Worm (Caenorhabditis elegans) whole organism, early embryonic: ENCODE measurements around the gene T23F4.2.

Experiments used
- B0310.2 ChIP-seq: sonication (generic microtip); optimal IDR thresholded peaks from 2 replicates; lab custom pipeline; 2016; ENCODE audit warnings: mild to moderate bottlenecking, missing genetic modification characterization, missing compliant biosample characterization
- F13C5.2 ChIP-seq: sonication (generic microtip); optimal IDR thresholded peaks from 2 replicates; lab custom pipeline; 2017; ENCODE audit warnings: mild to moderate bottlenecking, missing genetic modification characterization, inconsistent platforms, missing compliant biosample characterization
- aly-1 ChIP-seq: sonication (generic microtip); optimal IDR thresholded peaks from 2 replicates; lab custom pipeline; 2016; ENCODE audit warnings: missing genetic modification characterization, missing compliant biosample characterization
- ama-1 ChIP-seq: fragments of 150-350 bp; optimal IDR thresholded peaks from 2 replicates; lab custom pipeline; 2014
- ceh-13 ChIP-seq: fragments of 200-800 bp; sonication (Bioruptor generic); optimal IDR thresholded peaks from 2 replicates; lab custom pipeline; 2018; ENCODE audit warnings: mild to moderate bottlenecking, missing genetic modification characterization, missing compliant biosample characterization
- ceh-36 ChIP-seq: sonication (generic microtip); optimal IDR thresholded peaks from 2 replicates; lab custom pipeline; 2016; ENCODE audit warnings: missing genetic modification characterization, inconsistent platforms, missing compliant biosample characterization
- ets-7 ChIP-seq: sonication (generic microtip); optimal IDR thresholded peaks from 2 replicates; lab custom pipeline; 2016; ENCODE audit warnings: missing genotype, missing genetic modification characterization, missing compliant biosample characterization
- flt-1 ChIP-seq: fragments of 200-800 bp; sonication (Bioruptor generic); IDR thresholded peaks from 2 replicates; pipeline ENCODE4 v1.3.6; 2022; ENCODE audit warnings: missing genetic modification characterization, missing compliant biosample characterization
- hmbx-1 ChIP-seq: sonication (generic microtip); optimal IDR thresholded peaks from 2 replicates; lab custom pipeline; 2016; ENCODE audit warnings: mild to moderate bottlenecking, missing genetic modification characterization, missing compliant biosample characterization
- hmg-4 ChIP-seq: fragments of 200-800 bp; sonication (Bioruptor generic); optimal IDR thresholded peaks from 2 replicates; lab custom pipeline; 2018; ENCODE audit warnings: mild to moderate bottlenecking, missing genetic modification characterization, missing compliant biosample characterization
- hnd-1 ChIP-seq: sonication (generic microtip); optimal IDR thresholded peaks from 2 replicates; lab custom pipeline; 2016; ENCODE audit warnings: missing genetic modification characterization, missing compliant biosample characterization
- pes-1 ChIP-seq: fragments of 200-800 bp; sonication (Bioruptor generic); IDR thresholded peaks from 2 replicates; pipeline ENCODE4 v1.3.6; 2022; ENCODE audit warnings: missing genetic modification reagents, missing genetic modification characterization, missing compliant biosample characterization
- scrt-1 ChIP-seq: fragments of 200-800 bp; sonication (Bioruptor generic); IDR thresholded peaks from 2 replicates; pipeline ENCODE4 v1.3.6; 2022; ENCODE audit warnings: missing genetic modification characterization, missing compliant biosample characterization
- sea-1 ChIP-seq: fragments of 200-800 bp; sonication (Bioruptor generic); conservative IDR thresholded peaks from 2 replicates; pipeline ENCODE4 v1.3.6; 2022; ENCODE audit warnings: missing genetic modification characterization, missing compliant biosample characterization
- tbx-11 ChIP-seq: fragments of 200-800 bp; sonication (Bioruptor generic); IDR thresholded peaks from 2 replicates; pipeline ENCODE4 v1.3.6; 2022; ENCODE audit warnings: missing genetic modification characterization, missing compliant biosample characterization
- tbx-37 ChIP-seq: fragments of 200-800 bp; sonication (Bioruptor generic); conservative IDR thresholded peaks from 2 replicates; pipeline ENCODE4 v1.3.6; 2022; ENCODE audit warnings: missing genetic modification reagents, missing genetic modification characterization, missing compliant biosample characterization
- tra-4 ChIP-seq: sonication (generic microtip); optimal IDR thresholded peaks from 2 replicates; lab custom pipeline; 2017; ENCODE audit warnings: missing genetic modification characterization, missing compliant biosample characterization

The T23F4.2 gene

DNA sequence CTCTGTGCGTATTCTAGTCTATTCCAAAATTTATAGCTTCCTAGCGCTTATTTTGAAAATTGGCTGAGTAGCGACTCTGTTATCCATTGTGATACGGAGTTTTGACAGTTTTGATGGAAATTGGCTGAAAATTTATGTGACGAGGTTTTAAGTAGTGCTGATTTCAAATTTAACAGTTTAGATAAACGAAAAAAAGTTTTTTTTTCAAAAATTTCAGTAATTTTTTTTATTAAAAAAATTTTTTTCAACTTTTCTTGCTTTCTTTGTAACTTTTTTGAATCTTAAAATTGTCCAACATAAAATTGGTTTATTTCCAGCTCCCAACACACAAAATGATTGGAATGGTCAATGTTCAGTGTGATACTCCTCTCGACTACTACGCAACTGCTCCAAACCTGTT lies at the start of gene T23F4.2:
Gene T23F4.2 (plus strand): TSS at position 301 of the 400 bp plus-strand sequence.
- TF ChIP-seq ceh-13 (no peak), tbx-11 (GFP tag; lab: Robert Waterston, UW) (no peak), ets-7 (tag; lab: Kevin White, UChicago) (no peak)

DNA sequence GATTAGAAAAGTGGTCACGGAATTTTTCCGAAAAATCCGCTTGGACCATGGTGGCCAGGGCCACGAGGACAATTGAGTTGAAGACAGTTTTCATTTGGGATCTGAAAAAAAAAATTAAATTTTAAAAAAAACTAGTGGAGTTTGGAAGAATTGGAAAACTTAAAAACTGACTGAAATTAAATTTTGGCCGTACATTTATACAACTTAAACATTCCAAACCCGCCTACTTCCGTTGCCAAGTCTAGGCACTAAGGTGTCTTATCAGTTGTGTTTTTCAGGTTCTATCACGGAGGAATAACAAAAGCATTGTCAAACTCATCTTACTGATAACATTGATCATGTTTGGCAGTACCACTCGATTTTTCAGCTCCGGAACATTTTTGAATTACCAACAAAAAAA lies 49.2 kb upstream of the T23F4.2 start, which contains the start of gene lips-12:
Gene lips-12 (minus strand): TSS at position 101 of the 400 bp plus-strand sequence.
- TF ChIP-seq F13C5.2: no peak
- TF ChIP-seq hmbx-1 (tag; lab: Kevin White, UChicago): no peak
- TF ChIP-seq ceh-13: no peak
- TF ChIP-seq tbx-11 (GFP tag; lab: Robert Waterston, UW): no peak
- no peak for TF ChIP-seq hmg-4
- TF ChIP-seq scrt-1 (GFP tag; lab: Robert Waterston, UW): no peak
- TF ChIP-seq ceh-36 (tag; lab: Kevin White, UChicago): no peak
- TF ChIP-seq B0310.2: no peak
- no peak for TF ChIP-seq flt-1
- no peak for TF ChIP-seq hnd-1 (tag; lab: Kevin White, UChicago)
- no peak for TF ChIP-seq pes-1 (GFP tag; lab: Robert Waterston, UW)
- TF ChIP-seq tra-4 (tag; lab: Kevin White, UChicago): no peak
- no peak for TF ChIP-seq ets-7 (tag; lab: Kevin White, UChicago)

DNA sequence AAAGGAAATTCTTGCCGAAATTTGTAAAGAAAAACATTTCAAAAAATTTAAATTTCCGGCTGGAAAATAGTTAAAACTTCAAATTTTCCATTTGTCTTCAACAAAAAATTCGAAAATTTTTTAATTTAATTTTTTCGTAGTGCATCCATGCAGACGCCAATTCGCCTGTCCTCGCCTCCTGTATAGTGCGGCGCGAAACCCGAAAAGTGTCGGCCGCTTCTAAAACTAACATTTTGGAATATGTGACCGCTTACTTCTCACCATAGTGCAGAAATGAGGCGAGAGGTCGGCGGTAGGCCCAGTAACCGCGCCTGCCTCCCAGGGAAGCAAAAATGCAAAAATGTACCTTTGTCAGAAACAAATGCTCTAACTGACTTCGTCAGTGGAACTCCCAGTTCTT lies 46.9 kb upstream of the T23F4.2 start:
- TF ChIP-seq ceh-36 (tag; lab: Kevin White, UChicago) (no peak), flt-1 (no peak), aly-1 (tag; lab: Kevin White, UChicago) (no peak), F13C5.2 (no peak)

DNA sequence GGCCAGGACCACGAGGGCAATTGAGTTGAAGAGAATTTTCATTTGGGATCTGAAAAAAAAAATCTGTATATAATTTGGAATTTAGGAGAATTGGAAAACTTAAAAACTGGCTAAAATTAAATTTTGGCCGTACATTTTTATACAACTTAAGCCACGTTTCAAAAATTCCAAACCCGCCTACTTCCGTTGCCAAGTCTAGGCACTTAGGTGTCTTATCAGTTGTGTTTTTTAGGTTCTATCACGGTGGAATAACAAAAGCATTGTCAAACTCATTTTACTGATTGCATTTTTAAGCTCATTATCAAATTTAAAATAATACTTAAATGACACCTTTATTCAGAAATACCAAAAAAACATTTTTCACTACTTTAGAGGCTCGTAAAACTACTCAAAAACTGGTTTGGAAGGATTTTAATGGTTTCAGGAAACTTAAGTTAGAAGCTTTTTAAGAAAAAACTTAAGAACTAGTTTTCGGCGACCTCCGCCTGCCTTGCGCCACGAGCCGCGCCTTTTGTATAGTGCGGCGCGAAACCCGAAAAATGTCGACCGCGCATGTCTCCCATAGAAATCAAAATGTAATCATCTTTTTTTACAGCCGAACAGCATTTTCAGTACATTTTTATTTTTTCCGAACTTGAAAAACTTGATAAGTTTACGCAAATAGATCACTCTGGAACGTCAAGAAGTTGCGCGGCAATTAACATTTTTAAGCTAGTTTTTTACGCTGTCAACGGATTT lies 45.2 kb upstream of the T23F4.2 start, which contains the start of gene lips-13:
Gene lips-13 (minus strand): TSS at position 51 of the 738 bp plus-strand sequence.
- no peak for TF ChIP-seq tra-4 (tag; lab: Kevin White, UChicago)
- no peak for TF ChIP-seq tbx-11 (GFP tag; lab: Robert Waterston, UW)
- no peak for TF ChIP-seq sea-1

DNA sequence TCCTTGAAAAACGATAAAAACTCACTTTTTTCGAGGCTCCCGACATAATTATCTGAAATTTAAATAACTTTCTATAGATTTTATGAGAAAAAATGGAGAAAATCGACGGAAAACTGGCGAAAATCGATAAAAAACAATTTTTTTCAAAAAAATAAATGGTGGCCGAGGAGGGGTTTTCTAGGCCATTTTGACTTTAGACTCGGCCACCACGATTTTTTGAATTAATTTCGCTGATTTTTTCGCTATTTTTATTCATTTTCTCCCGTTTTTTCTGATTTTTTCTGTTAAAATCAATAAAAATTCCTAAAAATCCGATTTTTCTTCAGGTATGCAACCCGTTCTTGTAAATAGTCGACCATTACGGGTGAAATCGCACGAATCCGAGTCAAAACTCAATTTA lies 40.2 kb upstream of the T23F4.2 start, which contains the start of the genes sut-1 and eri-3:
Gene sut-1 (minus strand): TSS at position 58 of the 400 bp plus-strand sequence.
Gene eri-3 (plus strand): TSS at position 327 of the 400 bp plus-strand sequence.
- TF ChIP-seq tbx-37 (GFP tag; lab: Robert Waterston, UW) (no peak), hmbx-1 (tag; lab: Kevin White, UChicago) (no peak), tra-4 (tag; lab: Kevin White, UChicago) (no peak), flt-1 (no peak), sea-1 (no peak), ceh-36 (tag; lab: Kevin White, UChicago) (no peak), hmg-4 (no peak), ets-7 (tag; lab: Kevin White, UChicago) (no peak), ama-1 (lab: Kevin White, UChicago) (no peak), F13C5.2 (no peak), hnd-1 (tag; lab: Kevin White, UChicago) (no peak), scrt-1 (GFP tag; lab: Robert Waterston, UW) (no peak), tbx-11 (GFP tag; lab: Robert Waterston, UW) (no peak), pes-1 (GFP tag; lab: Robert Waterston, UW) (no peak), ceh-13 (no peak), aly-1 (tag; lab: Kevin White, UChicago) (no peak)

DNA sequence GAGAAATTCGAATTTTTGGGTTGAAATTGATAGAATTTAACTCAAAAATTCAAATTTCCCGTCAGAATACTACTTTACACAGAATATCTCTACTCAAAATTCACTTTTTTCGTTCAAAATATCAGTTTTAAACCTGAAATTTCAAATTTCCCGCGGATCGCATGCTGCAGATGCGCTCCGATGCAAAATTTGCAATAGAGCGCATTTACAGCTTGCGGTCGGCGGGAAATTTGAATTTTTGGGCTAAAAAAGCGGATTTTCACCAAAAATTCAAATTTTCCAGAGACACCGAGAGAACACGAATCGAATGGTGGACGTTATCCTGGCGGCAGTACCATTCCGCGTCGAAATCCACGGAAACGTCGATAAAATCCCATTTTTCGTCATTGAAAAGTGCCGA lies 38.6 kb upstream of the T23F4.2 start:
- TF ChIP-seq tbx-11 (GFP tag; lab: Robert Waterston, UW): no peak
- TF ChIP-seq ama-1 (lab: Kevin White, UChicago): no peak
- no peak for TF ChIP-seq B0310.2
- no peak for TF ChIP-seq pes-1 (GFP tag; lab: Robert Waterston, UW)
- TF ChIP-seq F13C5.2: no peak
- no peak for TF ChIP-seq ceh-36 (tag; lab: Kevin White, UChicago)

DNA sequence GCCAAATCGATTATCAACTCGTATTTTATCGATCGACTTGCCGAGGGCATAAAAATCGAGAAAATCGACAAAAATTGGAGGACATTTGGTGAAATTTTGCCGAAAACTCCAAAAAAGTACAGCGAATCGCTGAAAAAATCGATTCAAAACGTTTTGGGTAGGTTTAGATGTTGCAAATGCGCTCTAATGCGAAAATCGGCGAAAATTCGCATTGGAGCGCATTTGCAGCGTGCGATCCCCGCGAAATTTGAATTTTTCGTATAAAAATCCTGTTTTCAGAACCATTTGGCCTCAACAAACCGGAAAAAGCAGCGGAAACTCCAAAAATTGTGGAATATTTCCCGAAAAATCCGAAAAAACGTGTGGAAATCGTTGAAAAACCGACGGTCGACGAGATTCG lies 36.9 kb upstream of the T23F4.2 start:
- TF ChIP-seq tra-4 (tag; lab: Kevin White, UChicago) (no peak), ceh-36 (tag; lab: Kevin White, UChicago) (no peak), F13C5.2 (no peak), sea-1 (no peak), hmg-4 (no peak), ceh-13 (no peak), flt-1 (no peak), pes-1 (GFP tag; lab: Robert Waterston, UW) (no peak), ama-1 (lab: Kevin White, UChicago) (no peak), B0310.2 (no peak), tbx-37 (GFP tag; lab: Robert Waterston, UW) (no peak), ets-7 (tag; lab: Kevin White, UChicago) (no peak), hmbx-1 (tag; lab: Kevin White, UChicago) (no peak), scrt-1 (GFP tag; lab: Robert Waterston, UW) (no peak)

DNA sequence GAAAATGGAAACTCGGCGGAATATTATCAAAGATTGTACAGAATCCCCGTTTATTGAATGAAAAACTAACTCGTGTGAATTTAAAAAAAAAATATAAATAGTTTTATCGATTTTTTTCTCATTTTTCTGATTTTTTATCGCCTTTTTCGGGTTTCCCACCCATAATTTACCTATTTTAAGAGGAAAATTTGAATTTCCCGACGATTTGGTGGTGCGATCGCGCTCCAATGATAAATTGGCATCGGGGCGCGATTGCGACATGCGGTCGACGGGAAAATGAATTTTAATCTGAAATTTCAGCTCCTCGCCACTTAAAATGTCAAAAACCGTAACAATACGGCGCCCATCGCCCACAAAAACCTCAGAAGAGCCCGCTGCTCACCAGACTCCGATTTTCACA lies 35.7 kb upstream of the T23F4.2 start, which contains the start of gene taf-6.1:
Gene taf-6.1 (plus strand): TSS at position 301 of the 400 bp plus-strand sequence.
- no peak for TF ChIP-seq scrt-1 (GFP tag; lab: Robert Waterston, UW)
- no peak for TF ChIP-seq ets-7 (tag; lab: Kevin White, UChicago)
- TF ChIP-seq tbx-11 (GFP tag; lab: Robert Waterston, UW): no peak
- TF ChIP-seq hmg-4: no peak
- TF ChIP-seq tbx-37 (GFP tag; lab: Robert Waterston, UW): no peak
- no peak for TF ChIP-seq ceh-36 (tag; lab: Kevin White, UChicago)
- TF ChIP-seq aly-1 (tag; lab: Kevin White, UChicago): no peak
- TF ChIP-seq hnd-1 (tag; lab: Kevin White, UChicago): no peak
- no peak for TF ChIP-seq pes-1 (GFP tag; lab: Robert Waterston, UW)
- no peak for TF ChIP-seq hmbx-1 (tag; lab: Kevin White, UChicago)
- TF ChIP-seq ceh-13: no peak
- TF ChIP-seq F13C5.2: no peak
- TF ChIP-seq flt-1: no peak
- no peak for TF ChIP-seq B0310.2
- TF ChIP-seq tra-4 (tag; lab: Kevin White, UChicago): no peak
- TF ChIP-seq ama-1 (lab: Kevin White, UChicago): no peak
